Fruit fly (Drosophila melanogaster): ENCODE results near the gene Smg6.
A peak's percentile ranks its signal among the peaks of the same experiment; 100 is the strongest.

The Smg6 gene

dm6 chr3R:25056016-25056415 is 22.8 kb upstream of the Smg6 start, which contains the start of the genes CG31111 and stac:
TSS of gene CG31111 (minus strand) at chr3R:25056177.
TSS of gene stac (plus strand) at chr3R:25056286.
- no peak for TF ChIP-seq ovo (GFP tag; optimal IDR thresholded peaks at IDR 0.05)
- TF ChIP-seq Clk (GFP tag; optimal IDR thresholded peaks at IDR 0.05): no peak
- TF ChIP-seq toe (GFP tag; optimal IDR thresholded peaks at IDR 0.05): no peak
- no peak for TF ChIP-seq cic (GFP tag; optimal IDR thresholded peaks at IDR 0.05)
- TF ChIP-seq CG12768 (GFP tag; optimal IDR thresholded peaks at IDR 0.05): no peak
- peak; percentile 12 for TF ChIP-seq CG7101 (tag; optimal IDR thresholded peaks at IDR 0.05)
- no peak for TF ChIP-seq tj (GFP tag; optimal IDR thresholded peaks at IDR 0.05)
- peak; percentile 89 for TF ChIP-seq kay (GFP tag; ENCODE audit: borderline replicate concordance)
- TF ChIP-seq CG7045 (GFP tag; optimal IDR thresholded peaks at IDR 0.05): no peak
- no peak for TF ChIP-seq cnc (optimal IDR thresholded peaks at IDR 0.05)
- peak; percentile 9 for TF ChIP-seq CG14711 (tag; optimal IDR thresholded peaks at IDR 0.05)
- peak; percentile 32 for TF ChIP-seq CG33017 (tag; optimal IDR thresholded peaks at IDR 0.05)
- no peak for TF ChIP-seq bab1 (GFP tag; optimal IDR thresholded peaks at IDR 0.05)
- TF ChIP-seq Mnt (GFP tag; optimal IDR thresholded peaks at IDR 0.05): peak; percentile 6
- no peak for TF ChIP-seq Hr96 (GFP tag; optimal IDR thresholded peaks at IDR 0.05)
- TF ChIP-seq CG1620 (GFP tag; optimal IDR thresholded peaks at IDR 0.05): no peak
- peak; percentile 35 for TF ChIP-seq CG11617 (GFP tag; optimal IDR thresholded peaks at IDR 0.05)
- TF ChIP-seq Crg-1 (GFP tag; optimal IDR thresholded peaks at IDR 0.05): no peak
- TF ChIP-seq CG5204 (GFP tag; optimal IDR thresholded peaks at IDR 0.05): no peak
- no peak for TF ChIP-seq pad (GFP tag; optimal IDR thresholded peaks at IDR 0.05)

dm6 chr3R:25054451-25055188 is 21.4 kb upstream of the Smg6 start, which contains the start of gene CG31109:
TSS of gene CG31109 (minus strand) at chr3R:25054653.
- TF ChIP-seq CG7101 (tag; optimal IDR thresholded peaks at IDR 0.05): peak; percentile 15
- TF ChIP-seq pad (GFP tag; optimal IDR thresholded peaks at IDR 0.05): peak; percentile 32
- TF ChIP-seq tj (GFP tag; optimal IDR thresholded peaks at IDR 0.05): peak; percentile 1
- peak; percentile 43 for TF ChIP-seq CG14711 (tag; optimal IDR thresholded peaks at IDR 0.05)
- TF ChIP-seq CG33017 (tag; optimal IDR thresholded peaks at IDR 0.05): no peak
- TF ChIP-seq ovo (GFP tag; optimal IDR thresholded peaks at IDR 0.05): no peak
- no peak for TF ChIP-seq CG5204 (GFP tag; optimal IDR thresholded peaks at IDR 0.05)
- TF ChIP-seq kay (GFP tag; ENCODE audit: borderline replicate concordance): peak; percentile 88
- TF ChIP-seq cic (GFP tag; optimal IDR thresholded peaks at IDR 0.05): no peak
- no peak for TF ChIP-seq CG7045 (GFP tag; optimal IDR thresholded peaks at IDR 0.05)
- TF ChIP-seq CG11617 (GFP tag; optimal IDR thresholded peaks at IDR 0.05): peak; percentile 23
- TF ChIP-seq cnc (optimal IDR thresholded peaks at IDR 0.05): no peak
- TF ChIP-seq Mnt (GFP tag; optimal IDR thresholded peaks at IDR 0.05): peak; percentile 42
- TF ChIP-seq Hr96 (GFP tag; optimal IDR thresholded peaks at IDR 0.05): no peak
- TF ChIP-seq toe (GFP tag; optimal IDR thresholded peaks at IDR 0.05): peak; percentile 52
- peak; percentile 7 for TF ChIP-seq Clk (GFP tag; optimal IDR thresholded peaks at IDR 0.05)
- TF ChIP-seq Crg-1 (GFP tag; optimal IDR thresholded peaks at IDR 0.05): peak; percentile 38
- no peak for TF ChIP-seq CG12768 (GFP tag; optimal IDR thresholded peaks at IDR 0.05)
- TF ChIP-seq CG1620 (GFP tag; optimal IDR thresholded peaks at IDR 0.05): peak; percentile 1
- TF ChIP-seq bab1 (GFP tag; optimal IDR thresholded peaks at IDR 0.05): peak; percentile 64

dm6 chr3R:25051441-25052097 is 18.3 kb upstream of the Smg6 start:
- TF ChIP-seq CG12768 (GFP tag; optimal IDR thresholded peaks at IDR 0.05): no peak
- TF ChIP-seq CG1620 (GFP tag; optimal IDR thresholded peaks at IDR 0.05): no peak
- peak; percentile 78 for TF ChIP-seq cic (GFP tag; optimal IDR thresholded peaks at IDR 0.05)
- peak; percentile 9 for TF ChIP-seq tj (GFP tag; optimal IDR thresholded peaks at IDR 0.05)
- TF ChIP-seq CG33017 (tag; optimal IDR thresholded peaks at IDR 0.05): no peak
- peak; percentile 92 for TF ChIP-seq kay (GFP tag; ENCODE audit: borderline replicate concordance)
- no peak for TF ChIP-seq CG11617 (GFP tag; optimal IDR thresholded peaks at IDR 0.05)
- peak; percentile 43 for TF ChIP-seq Mnt (GFP tag; optimal IDR thresholded peaks at IDR 0.05)

dm6 chr3R:25050649-25051048 is 17.4 kb upstream of the Smg6 start:
- TF ChIP-seq CG14711 (tag; optimal IDR thresholded peaks at IDR 0.05) (no peak), CG5204 (GFP tag; optimal IDR thresholded peaks at IDR 0.05) (no peak), CG7101 (tag; optimal IDR thresholded peaks at IDR 0.05) (no peak), CG1620 (GFP tag; optimal IDR thresholded peaks at IDR 0.05) (no peak), bab1 (GFP tag; optimal IDR thresholded peaks at IDR 0.05) (no peak), pad (GFP tag; optimal IDR thresholded peaks at IDR 0.05) (no peak), CG11617 (GFP tag; optimal IDR thresholded peaks at IDR 0.05) (no peak), CG33017 (tag; optimal IDR thresholded peaks at IDR 0.05) (no peak), cnc (optimal IDR thresholded peaks at IDR 0.05) (no peak), CG7045 (GFP tag; optimal IDR thresholded peaks at IDR 0.05) (no peak), Hr96 (GFP tag; optimal IDR thresholded peaks at IDR 0.05) (no peak), Clk (GFP tag; optimal IDR thresholded peaks at IDR 0.05) (no peak), cic (GFP tag; optimal IDR thresholded peaks at IDR 0.05) (no peak), Crg-1 (GFP tag; optimal IDR thresholded peaks at IDR 0.05) (no peak), toe (GFP tag; optimal IDR thresholded peaks at IDR 0.05) (no peak), Mnt (GFP tag; optimal IDR thresholded peaks at IDR 0.05) (no peak), ovo (GFP tag; optimal IDR thresholded peaks at IDR 0.05) (no peak), kay (GFP tag; ENCODE audit: borderline replicate concordance) (no peak), CG12768 (GFP tag; optimal IDR thresholded peaks at IDR 0.05) (no peak), tj (GFP tag; optimal IDR thresholded peaks at IDR 0.05) (no peak)

- TF ChIP-seq Hr96 (GFP tag; optimal IDR thresholded peaks at IDR 0.05): no peak
- peak; percentile 82 for TF ChIP-seq CG33017 (tag; optimal IDR thresholded peaks at IDR 0.05)
- TF ChIP-seq CG7101 (tag; optimal IDR thresholded peaks at IDR 0.05): peak; percentile 67
- TF ChIP-seq Clk (GFP tag; optimal IDR thresholded peaks at IDR 0.05): no peak
- TF ChIP-seq Crg-1 (GFP tag; optimal IDR thresholded peaks at IDR 0.05): no peak
- TF ChIP-seq CG1620 (GFP tag; optimal IDR thresholded peaks at IDR 0.05): peak; percentile 16
- TF ChIP-seq Mnt (GFP tag; optimal IDR thresholded peaks at IDR 0.05): peak; percentile 87
- TF ChIP-seq kay (GFP tag; ENCODE audit: borderline replicate concordance): peak; percentile 100
- peak; percentile 35 for TF ChIP-seq CG7045 (GFP tag; optimal IDR thresholded peaks at IDR 0.05)
- TF ChIP-seq CG5204 (GFP tag; optimal IDR thresholded peaks at IDR 0.05): no peak
- peak; percentile 30 for TF ChIP-seq CG11617 (GFP tag; optimal IDR thresholded peaks at IDR 0.05)
- TF ChIP-seq toe (GFP tag; optimal IDR thresholded peaks at IDR 0.05): no peak
- TF ChIP-seq bab1 (GFP tag; optimal IDR thresholded peaks at IDR 0.05): peak; percentile 88
- peak; percentile 46 for TF ChIP-seq ovo (GFP tag; optimal IDR thresholded peaks at IDR 0.05)
- TF ChIP-seq tj (GFP tag; optimal IDR thresholded peaks at IDR 0.05): peak; percentile 68
- TF ChIP-seq CG12768 (GFP tag; optimal IDR thresholded peaks at IDR 0.05): peak; percentile 92
- TF ChIP-seq cic (GFP tag; optimal IDR thresholded peaks at IDR 0.05): peak; percentile 95
- peak; percentile 65 for TF ChIP-seq pad (GFP tag; optimal IDR thresholded peaks at IDR 0.05)
- no peak for TF ChIP-seq cnc (optimal IDR thresholded peaks at IDR 0.05)
- peak; percentile 42 for TF ChIP-seq CG14711 (tag; optimal IDR thresholded peaks at IDR 0.05)
These were observed 16.7 kb upstream of the Smg6 start for dm6 chr3R:25049742-25050517.

All from whole organism, adult.